Fruit fly (Drosophila melanogaster) whole organism, embryonic: Measurements from ENCODE around the gene Edg78E.
A peak's percentile ranks its signal among the peaks of the same experiment; 100 is the strongest.

Source experiments
- Atf3 ChIP-seq: fragments of 200-800 bp; sonication (Bioruptor generic); optimal IDR thresholded peaks from 3 replicates; lab custom pipeline; 2016; ENCODE audit warnings: missing biosample characterization, missing genetic modification characterization
- CG10366 ChIP-seq: fragments of 200-800 bp; sonication (Bioruptor generic); IDR thresholded peaks from 2 replicates; pipeline ENCODE4 v1.3.6; 2022; ENCODE audit warnings: missing biosample characterization, missing genetic modification characterization
- CG11085 ChIP-seq: fragments of 200-800 bp; sonication (Bioruptor generic); IDR thresholded peaks from 2 replicates; pipeline ENCODE4 v1.3.6; 2022; ENCODE audit warnings: missing biosample characterization, missing genetic modification characterization
- CG12155 ChIP-seq: fragments of 200-800 bp; sonication (Bioruptor generic); optimal IDR thresholded peaks from 3 replicates; lab custom pipeline; 2016; ENCODE audit warnings: missing biosample characterization, missing genetic modification characterization
- CG12391 ChIP-seq: fragments of 200-800 bp; sonication (Bioruptor generic); optimal IDR thresholded peaks from 3 replicates; lab custom pipeline; 2018; ENCODE audit warnings: missing biosample characterization, mild to moderate bottlenecking, missing genetic modification characterization, moderate library complexity
- CG12769 ChIP-seq: fragments of 200-800 bp; sonication (Bioruptor generic); optimal IDR thresholded peaks from 2 replicates; lab custom pipeline; 2019; ENCODE audit warnings: missing biosample characterization, mild to moderate bottlenecking, missing genetic modification characterization, moderate library complexity
- CG13894 ChIP-seq: fragments of 200-800 bp; sonication (Bioruptor generic); optimal IDR thresholded peaks from 3 replicates; lab custom pipeline; 2018; ENCODE audit warnings: missing biosample characterization, mild to moderate bottlenecking, missing genetic modification characterization, moderate library complexity
- CG14965 ChIP-seq: fragments of 200-800 bp; sonication (Bioruptor generic); optimal IDR thresholded peaks from 2 replicates; lab custom pipeline; 2016; ENCODE audit warnings: missing biosample characterization, missing genetic modification characterization, borderline replicate concordance
- CG17802 ChIP-seq: fragments of 200-800 bp; sonication (Bioruptor generic); optimal IDR thresholded peaks from 2 replicates; lab custom pipeline; 2018; ENCODE audit warnings: missing biosample characterization, mild to moderate bottlenecking, missing genetic modification characterization, moderate library complexity
- CG2678 ChIP-seq: fragments of 200-800 bp; sonication (Bioruptor generic); optimal IDR thresholded peaks from 3 replicates; lab custom pipeline; 2019; ENCODE audit warnings: missing biosample characterization, mild to moderate bottlenecking, missing genetic modification characterization, moderate library complexity
- CG2875 ChIP-seq: fragments of 200-800 bp; sonication (Bioruptor generic); optimal IDR thresholded peaks from 2 replicates; lab custom pipeline; 2017; ENCODE audit warnings: missing biosample characterization, mild to moderate bottlenecking, missing genetic modification characterization, missing genetic modification reagents
- CG4328 ChIP-seq: fragments of 200-800 bp; sonication (Bioruptor generic); optimal IDR thresholded peaks from 3 replicates; lab custom pipeline; 2017; ENCODE audit warnings: missing biosample characterization, missing genetic modification reagents, missing genetic modification characterization
- CG6791 ChIP-seq: fragments of 200-800 bp; sonication (Bioruptor generic); IDR thresholded peaks from 3 replicates; pipeline ENCODE4 v1.3.6; 2022; ENCODE audit warnings: missing biosample characterization, missing genetic modification characterization; ENCODE audit not compliant: partially characterized antibody
- CG8924 ChIP-seq: fragments of 200-800 bp; optimal IDR thresholded peaks from 3 replicates; lab custom pipeline; 2019; ENCODE audit warnings: missing biosample characterization, mild to moderate bottlenecking, missing genetic modification characterization, moderate library complexity
- CrebB ChIP-seq: fragments of 200-800 bp; sonication (Bioruptor generic); optimal IDR thresholded peaks from 3 replicates; lab custom pipeline; 2018; ENCODE audit warnings: missing biosample characterization, mild to moderate bottlenecking, missing genetic modification characterization
- Fer1 ChIP-seq: fragments of 200-800 bp; sonication (Bioruptor generic); optimal IDR thresholded peaks from 2 replicates; lab custom pipeline; 2017; ENCODE audit warnings: missing biosample characterization, mild to moderate bottlenecking, missing genetic modification characterization
- H15 ChIP-seq: fragments of 200-800 bp; sonication (Bioruptor generic); IDR thresholded peaks from 3 replicates; pipeline ENCODE4 v1.3.6; 2022; ENCODE audit warnings: missing biosample characterization, missing genetic modification characterization
- HLHmδ ChIP-seq: fragments of 200-800 bp; sonication (Bioruptor generic); optimal IDR thresholded peaks from 2 replicates; lab custom pipeline; 2018; ENCODE audit warnings: missing biosample characterization, mild to moderate bottlenecking, missing genetic modification characterization, moderate library complexity
- Lhr ChIP-seq: fragments of 200-800 bp; sonication (Bioruptor generic); optimal IDR thresholded peaks from 3 replicates; lab custom pipeline; 2017; ENCODE audit warnings: mild to moderate bottlenecking, missing biosample characterization, missing genetic modification reagents, missing genetic modification characterization
- Meics ChIP-seq: fragments of 200-800 bp; sonication (Bioruptor generic); optimal IDR thresholded peaks from 2 replicates; lab custom pipeline; 2017; ENCODE audit warnings: missing biosample characterization, mild to moderate bottlenecking, missing genetic modification characterization
- NFAT ChIP-seq: fragments of 200-800 bp; sonication (Bioruptor generic); IDR thresholded peaks from 2 replicates; pipeline ENCODE4 v1.3.6; 2022; ENCODE audit warnings: missing biosample characterization, missing genetic modification characterization
- Oaz ChIP-seq: fragments of 200-800 bp; sonication (Bioruptor generic); IDR thresholded peaks from 2 replicates; pipeline ENCODE4 v1.3.6; 2022; ENCODE audit warnings: missing biosample characterization, missing genetic modification characterization
- Ptx1 ChIP-seq: fragments of 200-800 bp; sonication (Bioruptor generic); IDR thresholded peaks from 2 replicates; pipeline ENCODE4 v1.3.6; 2022; ENCODE audit warnings: missing biosample characterization, missing genetic modification characterization
- Spps ChIP-seq: fragments of 200-800 bp; sonication (Bioruptor generic); optimal IDR thresholded peaks from 2 replicates; lab custom pipeline; 2018; ENCODE audit warnings: missing biosample characterization, mild to moderate bottlenecking, missing genetic modification characterization
- Sry-δ ChIP-seq: fragments of 200-800 bp; sonication (Bioruptor generic); optimal IDR thresholded peaks from 2 replicates; lab custom pipeline; 2016; ENCODE audit warnings: missing biosample characterization, missing genetic modification characterization
- al ChIP-seq: fragments of 200-800 bp; sonication (Bioruptor generic); IDR thresholded peaks from 2 replicates; pipeline ENCODE4 v1.3.6; 2022; ENCODE audit warnings: missing biosample characterization, missing genetic modification characterization
- ato ChIP-seq: fragments of 200-800 bp; sonication (Bioruptor generic); IDR thresholded peaks from 2 replicates; pipeline ENCODE4 v1.3.6; 2022; ENCODE audit warnings: missing biosample characterization, missing genetic modification characterization; ENCODE audit not compliant: partially characterized antibody
- btn ChIP-seq: fragments of 200-800 bp; sonication (Bioruptor generic); optimal IDR thresholded peaks from 2 replicates; lab custom pipeline; 2016; ENCODE audit warnings: missing biosample characterization, missing genetic modification characterization
- cas ChIP-seq: fragments of 200-800 bp; sonication (Bioruptor generic); IDR thresholded peaks from 2 replicates; pipeline ENCODE4 v1.3.6; 2022; ENCODE audit warnings: missing biosample characterization, missing genetic modification characterization
- cg ChIP-seq: fragments of 200-800 bp; sonication (Bioruptor generic); optimal IDR thresholded peaks from 3 replicates; lab custom pipeline; 2019; ENCODE audit warnings: missing biosample characterization, mild to moderate bottlenecking, missing genetic modification characterization, moderate library complexity
- corto ChIP-seq: fragments of 200-800 bp; sonication (Bioruptor generic); optimal IDR thresholded peaks from 2 replicates; lab custom pipeline; 2016; ENCODE audit warnings: missing biosample characterization, mild to moderate bottlenecking, missing genetic modification characterization, moderate library complexity
- dpn ChIP-seq, 2 experiments: fragments of 200-800 bp; sonication (Bioruptor generic); optimal IDR thresholded peaks; 3 replicates each; lab custom pipeline; 2016; ENCODE audit warnings: missing biosample characterization in 2 of 2, missing genetic modification characterization in 2 of 2
- fu2 ChIP-seq: fragments of 200-800 bp; sonication (Bioruptor generic); optimal IDR thresholded peaks from 2 replicates; lab custom pipeline; 2016; ENCODE audit warnings: missing biosample characterization, missing genetic modification characterization
- org-1 ChIP-seq: fragments of 200-800 bp; sonication (Bioruptor generic); optimal IDR thresholded peaks from 2 replicates; lab custom pipeline; 2017; ENCODE audit warnings: missing biosample characterization, missing genetic modification characterization
- otp ChIP-seq: fragments of 200-800 bp; sonication (Bioruptor generic); IDR thresholded peaks from 3 replicates; pipeline ENCODE4, ENCODE4 v1.3.6; 2022; ENCODE audit warnings: missing biosample characterization, missing genetic modification characterization
- prd ChIP-seq, 3 experiments: fragments of >200 bp in 2 of 3; fragments of 200-800 bp in 1 of 3; sonication (Bioruptor generic) in 1 of 3; optimal IDR thresholded peaks in 2 of 3; IDR thresholded peaks in 1 of 3; 2 replicates in 2 of 3; 3 replicates in 1 of 3; pipeline versions ENCODE4 v1.3.6 to Lab custom; 2017 to 2022; ENCODE audit warnings: missing biosample characterization in 1 of 3, missing genetic modification characterization in 1 of 3
- sd ChIP-seq: fragments of 200-800 bp; sonication (Bioruptor generic); optimal IDR thresholded peaks from 3 replicates; lab custom pipeline; 2018; ENCODE audit warnings: missing biosample characterization, mild to moderate bottlenecking, missing genetic modification characterization, moderate library complexity
- sna ChIP-seq: fragments of 200-800 bp; sonication (Bioruptor generic); IDR thresholded peaks from 2 replicates; pipeline ENCODE4 v1.3.6; 2022; ENCODE audit warnings: missing biosample characterization, missing genetic modification characterization; ENCODE audit not compliant: partially characterized antibody
- so ChIP-seq: fragments of 200-800 bp; sonication (Bioruptor generic); IDR thresholded peaks from 3 replicates; pipeline ENCODE4 v1.3.6; 2022; ENCODE audit warnings: missing biosample characterization, missing genetic modification characterization
- sug ChIP-seq: fragments of 200-800 bp; optimal IDR thresholded peaks from 2 replicates; lab custom pipeline; 2019; ENCODE audit warnings: missing biosample characterization, mild to moderate bottlenecking, missing genetic modification characterization, moderate library complexity
- toy ChIP-seq: fragments of 200-800 bp; sonication (Bioruptor generic); IDR thresholded peaks from 2 replicates; pipeline ENCODE4 v1.3.6; 2022; ENCODE audit warnings: missing biosample characterization, missing genetic modification characterization
- trem ChIP-seq: fragments of 200-800 bp; optimal IDR thresholded peaks from 3 replicates; lab custom pipeline; 2019; ENCODE audit warnings: missing biosample characterization, mild to moderate bottlenecking, missing genetic modification characterization, moderate library complexity
- unc-4 ChIP-seq: fragments of 200-800 bp; sonication (Bioruptor generic); IDR thresholded peaks from 2 replicates; pipeline ENCODE4 v1.3.6; 2022; ENCODE audit warnings: missing biosample characterization, missing genetic modification characterization; ENCODE audit not compliant: partially characterized antibody
- unpg ChIP-seq: fragments of 200-800 bp; sonication (Bioruptor generic); optimal IDR thresholded peaks from 3 replicates; lab custom pipeline; 2018; ENCODE audit warnings: missing biosample characterization, mild to moderate bottlenecking, missing genetic modification characterization, moderate library complexity
- vvl ChIP-seq: fragments of 200-800 bp; sonication (Bioruptor generic); IDR thresholded peaks from 2 replicates; pipeline ENCODE4 v1.3.6; 2022; ENCODE audit warnings: missing biosample characterization, missing genetic modification characterization
- zf30C ChIP-seq: fragments of 200-800 bp; sonication (Bioruptor generic); optimal IDR thresholded peaks from 3 replicates; lab custom pipeline; 2018; ENCODE audit warnings: missing biosample characterization, mild to moderate bottlenecking, missing genetic modification characterization

Edg78E gene

dm6 chr3L:21276296-21277257 is 21.0 kb downstream of the Edg78E start (continued):
- no peak for TF ChIP-seq HLHmδ
- peak; percentile 40 for TF ChIP-seq fu2 (GFP tag; lab: Kevin White, UChicago)
- peak; percentile 7; the same call in 1 of the 2 replicates for TF ChIP-seq vvl (GFP tag; lab: Robert Waterston, UW)
- TF ChIP-seq CrebB (tag; lab: Kevin White, UChicago), result no peak
- TF ChIP-seq sd (tag; lab: Kevin White, UChicago), result peak; percentile 88
- no peak for TF ChIP-seq sug (tag; lab: Kevin White, UChicago)
- no peak for TF ChIP-seq CG2875
- TF ChIP-seq CG6791 (GFP tag; lab: Robert Waterston, UW), result no peak
- TF ChIP-seq prd (optimal IDR thresholded peaks at IDR 0.05; lab: Kevin White, UChicago), result no peak
- peak; percentile 66 for TF ChIP-seq prd (GFP tag; IDR thresholded peaks at IDR 0.05; lab: Robert Waterston, UW)
- no peak for TF ChIP-seq CG12155
- peak; percentile 33 for TF ChIP-seq Lhr (GFP tag; lab: Kevin White, UChicago)
- peak; percentile 79 for TF ChIP-seq CG2678 (tag; lab: Kevin White, UChicago)
- no peak for TF ChIP-seq corto (GFP tag; lab: Kevin White, UChicago)
- peak; percentile 85 for TF ChIP-seq zf30C (GFP tag; lab: Kevin White, UChicago)
- peak; percentile 60 for TF ChIP-seq Ptx1 (GFP tag; lab: Robert Waterston, UW)
- no peak for TF ChIP-seq Oaz (GFP tag; lab: Robert Waterston, UW)
- TF ChIP-seq al (GFP tag; lab: Robert Waterston, UW), result peak; percentile 19; the same call in 1 of the 2 replicates
- TF ChIP-seq CG17802 (tag; lab: Kevin White, UChicago), result peak; percentile 35
- peak; percentile 12 for TF ChIP-seq Sry-δ (GFP tag; lab: Kevin White, UChicago)
- TF ChIP-seq unpg (GFP tag; lab: Kevin White, UChicago), result peak; percentile 55
- 0 out of 3 replicates have a peak, but pooled peaks have one; percentile 28 for TF ChIP-seq otp
- peak; percentile 27 for TF ChIP-seq Spps (tag; lab: Kevin White, UChicago)
- no peak for TF ChIP-seq CG14965
- peak; percentile 36 for TF ChIP-seq Fer1 (GFP tag; lab: Kevin White, UChicago)
- no peak for TF ChIP-seq btn
- peak; percentile 37 for TF ChIP-seq NFAT (GFP tag; lab: Robert Waterston, UW)
- TF ChIP-seq ato (GFP tag; lab: Robert Waterston, UW), result no peak
- TF ChIP-seq CG12769, result no peak
- TF ChIP-seq sna (GFP tag; lab: Robert Waterston, UW), result no peak
- TF ChIP-seq Atf3 (GFP tag; lab: Kevin White, UChicago), result no peak
- TF ChIP-seq toy (GFP tag; lab: Robert Waterston, UW), result no peak
- TF ChIP-seq CG11085 (GFP tag; lab: Robert Waterston, UW), result no peak
- TF ChIP-seq so (GFP tag; lab: Robert Waterston, UW), result peak; percentile 28; the same call in 1 of the 3 replicates
- peak; percentile 41 for TF ChIP-seq org-1
- peak; percentile 72 for TF ChIP-seq CG12391 (tag; lab: Kevin White, UChicago)
- TF ChIP-seq H15 (GFP tag; lab: Robert Waterston, UW), result 0 out of 3 replicates have a peak, but pooled peaks have one; percentile 6
- TF ChIP-seq CG10366 (GFP tag; lab: Robert Waterston, UW), result no peak; the same call in 1 of the 2 replicates
- TF ChIP-seq trem (tag; lab: Kevin White, UChicago), result no peak
- TF ChIP-seq CG4328 (GFP tag; lab: Kevin White, UChicago), result no peak
- TF ChIP-seq unc-4 (GFP tag; lab: Robert Waterston, UW), result 0 out of 2 replicates have a peak, but pooled peaks have one; percentile 21
- TF ChIP-seq cas (GFP tag; lab: Robert Waterston, UW), result no peak
- TF ChIP-seq CG13894, result peak; percentile 7
- peak; percentile 53 to 61 for TF ChIP-seq dpn (GFP tag; optimal IDR thresholded peaks at IDR 0.05; lab: Kevin White, UChicago)
- peak; percentile 68 for TF ChIP-seq CG8924
- TF ChIP-seq Meics (GFP tag; lab: Kevin White, UChicago), result peak; percentile 62
- TF ChIP-seq cg (GFP tag; lab: Kevin White, UChicago), result no peak
